Worm (Caenorhabditis elegans) whole organism, L1 larva: Measurements from ENCODE around the gene srlf-26.

Source experiments
- Y116A8C.19 ChIP-seq: sonication (generic microtip); optimal IDR thresholded peaks from 2 replicates; lab custom pipeline; 2016; ENCODE audit warnings: missing compliant biosample characterization, missing genetic modification characterization, borderline replicate concordance
- ama-1 ChIP-seq: fragments of 150-350 bp; optimal IDR thresholded peaks from 2 replicates; lab custom pipeline; 2014
- blmp-1 ChIP-seq: fragments of 150-350 bp; optimal IDR thresholded peaks from 2 replicates; lab custom pipeline; 2014; ENCODE audit warnings: missing biosample characterization, missing genetic modification characterization
- ceh-82 ChIP-seq, 3 experiments: fragments of 150-350 bp in 1 of 3; sonication (generic microtip) in 2 of 3; optimal IDR thresholded peaks; 2 replicates each; lab custom pipeline; 2014 to 2017; ENCODE audit warnings: missing biosample characterization in 3 of 3, missing genetic modification characterization in 3 of 3
- ces-1 ChIP-seq: fragments of 150-350 bp; optimal IDR thresholded peaks from 2 replicates; lab custom pipeline; 2014; ENCODE audit warnings: missing biosample characterization, missing genetic modification reagents, missing genetic modification characterization
- hlh-17 ChIP-seq: fragments of 200-800 bp; sonication (Bioruptor generic); optimal IDR thresholded peaks from 2 replicates; lab custom pipeline; 2018; ENCODE audit warnings: missing genetic modification characterization, mild to moderate bottlenecking, missing compliant biosample characterization, moderate library complexity, borderline replicate concordance
- lsy-2 ChIP-seq, 2 experiments: fragments of 150-350 bp; optimal IDR thresholded peaks; 2 replicates each; lab custom pipeline; 2014; ENCODE audit warnings: missing biosample characterization in 2 of 2, missing genetic modification characterization in 2 of 2
- mab-9 ChIP-seq: fragments of 200-800 bp; sonication (Bioruptor generic); IDR thresholded peaks from 2 replicates; pipeline ENCODE4 v1.3.6; 2022; ENCODE audit warnings: missing genetic modification reagents, missing genetic modification characterization, missing compliant biosample characterization
- nhr-47 ChIP-seq: sonication (generic microtip); optimal IDR thresholded peaks from 2 replicates; lab custom pipeline; 2016; ENCODE audit warnings: mild to moderate bottlenecking, missing genetic modification characterization, moderate library complexity, missing compliant biosample characterization
- nhr-77 ChIP-seq: fragments of 150-350 bp; optimal IDR thresholded peaks from 2 replicates; lab custom pipeline; 2014; ENCODE audit warnings: missing biosample characterization, missing genetic modification characterization
- pag-3 ChIP-seq: sonication (generic microtip); optimal IDR thresholded peaks from 2 replicates; lab custom pipeline; 2017; ENCODE audit warnings: missing genetic modification characterization, mild to moderate bottlenecking, missing compliant biosample characterization, antibody characterized with exemption, borderline replicate concordance; ENCODE audit not compliant: insufficient read depth
- unc-130 ChIP-seq: fragments of 150-350 bp; optimal IDR thresholded peaks from 2 replicates; lab custom pipeline; 2017; ENCODE audit warnings: missing biosample characterization, missing genetic modification characterization, inconsistent platforms
- xbp-1 ChIP-seq: sonication (generic microtip); optimal IDR thresholded peaks from 2 replicates; lab custom pipeline; 2016; ENCODE audit warnings: missing genetic modification characterization, missing compliant biosample characterization
- ztf-4 ChIP-seq: fragments of 150-350 bp; optimal IDR thresholded peaks from 2 replicates; lab custom pipeline; 2014; ENCODE audit warnings: missing biosample characterization, missing genetic modification characterization

ce11 chrIV:13727865-13728264 lies 49.1 kb downstream of the srlf-26 start:
- no peak for TF ChIP-seq ama-1
- no peak for TF ChIP-seq pag-3 (tag; lab: Kevin White, UChicago)
- TF ChIP-seq blmp-1 (tag; lab: Kevin White, UChicago), result no peak
- no peak for TF ChIP-seq ztf-4
- TF ChIP-seq lsy-2 (tag; optimal IDR thresholded peaks at IDR 0.05; lab: Kevin White, UChicago), result no peak
- TF ChIP-seq nhr-47 (tag; lab: Kevin White, UChicago), result no peak
- TF ChIP-seq xbp-1 (tag; lab: Kevin White, UChicago), result no peak
- no peak for TF ChIP-seq unc-130
- no peak for TF ChIP-seq hlh-17
- TF ChIP-seq ceh-82 (tag; optimal IDR thresholded peaks at IDR 0.05; lab: Kevin White, UChicago), result no peak
- no peak for TF ChIP-seq ces-1 (GFP tag; lab: Kevin White, UChicago)
- TF ChIP-seq mab-9, result no peak
- TF ChIP-seq Y116A8C.19, result no peak
- no peak for TF ChIP-seq nhr-77 (tag; lab: Kevin White, UChicago)
